Worm (Caenorhabditis elegans) whole organism, L4 larva: Measurements from ENCODE around the gene egg-3.
"Not testable (repeated sequence)": the region's sequence is repeated elsewhere in the genome, so short reads cannot be mapped to it uniquely, and the experiment has no call there.

Source experiments
- F44E2.7 ChIP-seq: fragments of 200-800 bp; sonication (Bioruptor generic); IDR thresholded peaks from 2 replicates; pipeline ENCODE4 v2.1.2; 2022; ENCODE audit warnings: missing genetic modification characterization, missing compliant biosample characterization
- Y5F2A.4 ChIP-seq: fragments of 200-800 bp; sonication (Bioruptor generic); optimal IDR thresholded peaks from 2 replicates; lab custom pipeline; 2018; ENCODE audit warnings: mild to moderate bottlenecking, missing genetic modification characterization, missing compliant biosample characterization
- attf-4 ChIP-seq: sonication (generic microtip); optimal IDR thresholded peaks from 3 replicates; lab custom pipeline; 2017; ENCODE audit warnings: missing biosample characterization, missing genetic modification characterization
- ceh-82 ChIP-seq: sonication (generic microtip); optimal IDR thresholded peaks from 2 replicates; lab custom pipeline; 2017; ENCODE audit warnings: missing biosample characterization, missing genetic modification characterization
- ctbp-1 ChIP-seq: fragments of 200-800 bp; sonication (Bioruptor generic); IDR thresholded peaks from 2 replicates; pipeline ENCODE4 v1.3.6; 2022; ENCODE audit warnings: missing genetic modification reagents, missing genetic modification characterization, missing compliant biosample characterization
- daf-16 ChIP-seq, 3 experiments: sonication (generic microtip); optimal IDR thresholded peaks; 2 replicates each; lab custom pipeline; 2016 to 2017; ENCODE audit warnings: missing genetic modification characterization in 3 of 3, missing genetic modification reagents in 3 of 3, mild to moderate bottlenecking in 2 of 3, missing compliant biosample characterization in 2 of 3, missing biosample characterization in 1 of 3, moderate library complexity in 1 of 3
- daf-19 ChIP-seq: fragments of 200-800 bp; sonication (Bioruptor generic); conservative IDR thresholded peaks from 2 replicates; pipeline ENCODE4 v1.3.6; 2022; ENCODE audit warnings: missing genetic modification characterization, missing compliant biosample characterization
- daf-8 ChIP-seq: fragments of 200-800 bp; sonication (Bioruptor generic); IDR thresholded peaks from 2 replicates; pipeline ENCODE4 v1.3.6; 2022; ENCODE audit warnings: missing genetic modification characterization, missing compliant biosample characterization
- dmd-6 ChIP-seq: fragments of 200-800 bp; sonication (Bioruptor generic); IDR thresholded peaks from 2 replicates; pipeline ENCODE4 v1.3.6; 2022; ENCODE audit warnings: missing genetic modification reagents, missing genetic modification characterization, missing compliant biosample characterization
- egl-43 ChIP-seq: fragments of 200-800 bp; sonication (Bioruptor generic); IDR thresholded peaks from 2 replicates; pipeline ENCODE4 v1.3.6; 2022; ENCODE audit warnings: missing genetic modification reagents, missing genetic modification characterization, missing compliant biosample characterization
- fkh-10 ChIP-seq: fragments of 150-350 bp; optimal IDR thresholded peaks from 2 replicates; lab custom pipeline; 2014; ENCODE audit warnings: missing biosample characterization, missing genetic modification reagents, missing genetic modification characterization
- fos-1 ChIP-seq: fragments of 150-350 bp; optimal IDR thresholded peaks from 2 replicates; lab custom pipeline; 2014; ENCODE audit warnings: missing biosample characterization, missing genetic modification characterization
- hif-1 ChIP-seq, 2 experiments: sonication (generic microtip); optimal IDR thresholded peaks; 2 replicates each; lab custom pipeline; 2016 to 2017; ENCODE audit warnings: missing compliant biosample characterization in 2 of 2, missing genetic modification characterization in 2 of 2, missing genetic modification reagents in 2 of 2, missing genotype in 2 of 2, mild to moderate bottlenecking in 1 of 2
- hlh-30 ChIP-seq: sonication (generic microtip); optimal IDR thresholded peaks from 2 replicates; lab custom pipeline; 2017; ENCODE audit warnings: antibody characterized with exemption, mild to moderate bottlenecking, missing genetic modification characterization, missing compliant biosample characterization; ENCODE audit not compliant: insufficient read depth
- hmg-1.1 ChIP-seq: fragments of 200-800 bp; sonication (Bioruptor generic); IDR thresholded peaks from 2 replicates; pipeline ENCODE4 v1.3.6; 2022; ENCODE audit warnings: missing genetic modification reagents, missing genetic modification characterization, missing compliant biosample characterization
- lin-13 ChIP-seq: fragments of 150-350 bp; optimal IDR thresholded peaks from 2 replicates; lab custom pipeline; 2014; ENCODE audit warnings: missing biosample characterization, missing genetic modification reagents, missing genetic modification characterization
- lin-15B ChIP-seq: fragments of 150-350 bp; sonication (generic microtip); optimal IDR thresholded peaks from 3 replicates; lab custom pipeline; 2014; ENCODE audit warnings: missing biosample characterization, missing genetic modification characterization
- lin-39 ChIP-seq: fragments of 150-350 bp; optimal IDR thresholded peaks from 2 replicates; lab custom pipeline; 2014; ENCODE audit warnings: missing biosample characterization, missing genetic modification reagents, missing genetic modification characterization
- lir-3 ChIP-seq: sonication (generic microtip); optimal IDR thresholded peaks from 2 replicates; lab custom pipeline; 2016; ENCODE audit warnings: mild to moderate bottlenecking, missing genetic modification characterization, missing compliant biosample characterization
- madf-9 ChIP-seq: fragments of 200-800 bp; sonication (Bioruptor generic); conservative IDR thresholded peaks from 2 replicates; pipeline ENCODE4 v1.3.6; 2022; ENCODE audit warnings: missing genetic modification reagents, missing genetic modification characterization, missing compliant biosample characterization
- mep-1 ChIP-seq: fragments of 150-350 bp; sonication (generic microtip); optimal IDR thresholded peaks from 3 replicates; lab custom pipeline; 2014; ENCODE audit warnings: missing biosample characterization, missing genetic modification characterization
- mes-2 ChIP-seq: sonication (generic microtip); optimal IDR thresholded peaks from 2 replicates; lab custom pipeline; 2016; ENCODE audit warnings: missing genotype, mild to moderate bottlenecking, missing genetic modification characterization, missing compliant biosample characterization; ENCODE audit not compliant: poor library complexity, severe bottlenecking
- nhr-111 ChIP-seq: fragments of 200-800 bp; sonication (Bioruptor generic); optimal IDR thresholded peaks from 2 replicates; lab custom pipeline; 2018; ENCODE audit warnings: mild to moderate bottlenecking, missing genetic modification characterization, missing compliant biosample characterization
- nhr-41 ChIP-seq: fragments of 200-800 bp; sonication (Bioruptor generic); IDR thresholded peaks from 2 replicates; pipeline ENCODE4 v1.3.6; 2022; ENCODE audit warnings: missing genetic modification reagents, missing genetic modification characterization, missing compliant biosample characterization
- nhr-42 ChIP-seq: fragments of 200-800 bp; sonication (Bioruptor generic); IDR thresholded peaks from 2 replicates; pipeline ENCODE4 v1.3.6; 2022; ENCODE audit warnings: missing genetic modification characterization, missing compliant biosample characterization
- nhr-48 ChIP-seq: sonication (generic microtip); optimal IDR thresholded peaks from 2 replicates; lab custom pipeline; 2016; ENCODE audit warnings: mild to moderate bottlenecking, missing genetic modification characterization, missing compliant biosample characterization
- nhr-6 ChIP-seq: fragments of 150-350 bp; optimal IDR thresholded peaks from 2 replicates; lab custom pipeline; 2014; ENCODE audit warnings: missing biosample characterization, missing genetic modification characterization
- php-3 ChIP-seq: fragments of 200-800 bp; sonication (Bioruptor generic); IDR thresholded peaks from 2 replicates; pipeline ENCODE4 v1.3.6; 2022; ENCODE audit warnings: missing genetic modification reagents, missing genetic modification characterization, missing compliant biosample characterization
- sdz-12 ChIP-seq: fragments of 200-800 bp; sonication (Bioruptor generic); optimal IDR thresholded peaks from 2 replicates; lab custom pipeline; 2018; ENCODE audit warnings: mild to moderate bottlenecking, missing genetic modification characterization, missing compliant biosample characterization
- skn-1 ChIP-seq: fragments of 150-350 bp; optimal IDR thresholded peaks from 2 replicates; lab custom pipeline; 2014; ENCODE audit warnings: missing biosample characterization, missing genetic modification characterization
- snpc-4 ChIP-seq: fragments of 150-350 bp; optimal IDR thresholded peaks from 2 replicates; lab custom pipeline; 2014; ENCODE audit warnings: missing biosample characterization, missing genetic modification characterization
- spr-1 ChIP-seq: sonication (generic microtip); optimal IDR thresholded peaks from 2 replicates; lab custom pipeline; 2016; ENCODE audit warnings: mild to moderate bottlenecking, missing genetic modification characterization, missing compliant biosample characterization
- tra-1 ChIP-seq: fragments of 200-800 bp; sonication (Bioruptor generic); IDR thresholded peaks from 2 replicates; pipeline ENCODE4 v1.3.6; 2022; ENCODE audit warnings: missing genetic modification reagents, missing genetic modification characterization, missing compliant biosample characterization
- unc-130 ChIP-seq: sonication (generic microtip); optimal IDR thresholded peaks from 2 replicates; lab custom pipeline; 2016; ENCODE audit warnings: missing genetic modification reagents, missing genetic modification characterization, missing compliant biosample characterization
- unc-62 ChIP-seq, 3 experiments: fragments of 150-350 bp in 1 of 3; sonication (generic microtip); optimal IDR thresholded peaks in 2 of 3; peaks in 1 of 3; 1 replicate in 1 of 3; 2 replicates in 2 of 3; lab custom pipeline; 2014 to 2017; ENCODE audit warnings: missing biosample characterization in 3 of 3, missing genetic modification characterization in 3 of 3, missing genetic modification reagents in 3 of 3, missing genotype in 1 of 3
- vab-7 ChIP-seq: fragments of 200-800 bp; sonication (Bioruptor generic); IDR thresholded peaks from 2 replicates; pipeline ENCODE4 v1.3.6; 2022; ENCODE audit warnings: missing genetic modification reagents, missing genetic modification characterization, missing compliant biosample characterization
- zip-11 ChIP-seq: fragments of 200-800 bp; sonication (Bioruptor generic); IDR thresholded peaks from 2 replicates; pipeline ENCODE4 v1.3.6; 2022; ENCODE audit warnings: missing genetic modification characterization, missing compliant biosample characterization

egg-3 gene

DNA sequence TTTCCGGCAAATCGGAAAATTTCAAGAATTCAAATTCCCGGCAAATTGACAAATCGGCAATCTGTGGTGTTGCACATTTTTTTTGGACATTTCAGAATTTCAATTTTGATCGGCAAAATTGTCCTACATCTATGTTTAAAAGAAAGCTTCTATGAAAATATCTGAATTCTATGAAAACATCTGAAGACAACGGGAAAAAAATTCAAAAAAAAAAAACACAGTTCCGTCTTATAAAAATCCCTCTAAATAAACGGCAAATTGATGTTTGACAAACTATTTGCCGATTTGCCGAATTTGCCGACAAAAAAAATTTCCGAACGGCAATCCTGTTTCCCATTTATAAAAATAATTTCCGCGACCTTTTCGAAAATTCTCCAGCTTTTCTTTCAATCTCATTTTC, 30.1 kb upstream of the egg-3 start, which contains the start of gene F44F4.15:
F44F4.15 (plus strand) TSS at position 301 of the 400 bp plus-strand sequence.
- no peak for TF ChIP-seq hmg-1.1 (GFP tag; lab: Robert Waterston, UW)

DNA sequence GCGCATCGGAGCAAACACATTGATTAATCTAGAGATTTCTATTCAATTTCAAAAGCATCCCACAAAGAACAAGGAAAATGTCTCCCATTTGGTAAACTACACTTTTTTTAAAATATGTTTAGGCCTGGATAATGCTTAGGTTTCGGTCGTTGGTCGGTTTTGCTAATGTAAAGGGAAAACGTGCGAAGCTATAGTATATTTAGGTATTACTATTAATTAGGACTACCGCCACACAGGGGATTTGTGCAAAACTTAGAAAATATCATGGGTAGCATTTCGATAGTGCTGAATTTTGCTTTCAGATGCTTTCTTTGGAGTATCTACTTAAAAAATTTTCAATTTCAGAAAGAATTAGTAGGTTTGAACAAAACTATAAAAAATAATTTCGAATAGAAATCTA, 28.8 kb upstream of the egg-3 start:
- TF ChIP-seq unc-62 (GFP tag; optimal IDR thresholded peaks at IDR 0.05 in 1 of 2; lab: Kevin White, UChicago) = peak in 1 of 2 experiments; percentile 96
- TF ChIP-seq unc-62 (tag; optimal IDR thresholded peaks at IDR 0.05; lab: Kevin White, UChicago) = no peak
- TF ChIP-seq mes-2 (tag; lab: Kevin White, UChicago) = no peak

DNA sequence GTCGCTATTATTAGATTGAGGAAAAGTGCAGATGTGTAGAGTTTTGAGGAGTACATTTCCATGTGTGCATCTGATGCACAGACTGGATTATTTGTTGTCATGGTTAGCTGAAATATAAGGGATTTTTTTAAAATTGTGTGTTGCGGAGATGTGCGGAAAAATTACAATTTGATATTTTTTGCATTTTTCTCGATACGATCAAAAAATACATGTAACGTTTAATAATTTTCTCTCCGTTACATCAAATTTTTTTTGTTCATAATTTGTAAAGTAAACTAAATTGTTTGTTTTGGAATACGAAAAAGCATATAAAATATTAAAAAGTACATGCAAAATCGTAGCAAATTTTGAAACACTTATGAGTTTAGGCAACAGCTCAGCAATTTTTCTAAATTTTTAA, 26.0 kb upstream of the egg-3 start, which contains the start of gene sra-11:
sra-11 (minus strand) TSS at position 101 of the 400 bp plus-strand sequence.
- TF ChIP-seq snpc-4 (tag; lab: Kevin White, UChicago) (no peak), lin-39 (no peak), daf-8 (GFP tag; lab: Robert Waterston, UW) (no peak), mep-1 (no peak), zip-11 (no peak)

DNA sequence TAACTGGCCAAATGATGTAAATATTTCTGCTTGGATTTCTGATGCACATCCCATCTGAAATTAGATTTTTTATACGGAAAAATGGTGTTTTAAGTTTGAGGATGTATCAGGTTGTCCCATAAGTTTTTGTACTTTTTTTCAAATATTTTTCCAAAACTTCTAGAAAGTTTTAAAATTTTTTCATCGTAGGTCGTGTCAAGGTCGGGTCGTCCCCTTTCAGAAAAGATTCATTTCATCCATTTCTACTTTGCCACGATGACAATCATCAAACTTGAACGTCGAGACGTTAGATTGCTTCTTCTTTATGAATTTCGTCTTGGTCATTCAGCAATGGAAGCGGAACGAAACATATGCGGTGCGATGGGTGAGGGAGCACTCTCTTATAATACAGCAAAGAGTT, 20.1 kb upstream of the egg-3 start, which contains the start of gene sra-12:
sra-12 (minus strand) TSS at position 101 of the 400 bp plus-strand sequence.
- TF ChIP-seq fkh-10; ceh-82 (tag; lab: Kevin White, UChicago); F44E2.7 (GFP tag; lab: Robert Waterston, UW): not testable (repeated sequence)

DNA sequence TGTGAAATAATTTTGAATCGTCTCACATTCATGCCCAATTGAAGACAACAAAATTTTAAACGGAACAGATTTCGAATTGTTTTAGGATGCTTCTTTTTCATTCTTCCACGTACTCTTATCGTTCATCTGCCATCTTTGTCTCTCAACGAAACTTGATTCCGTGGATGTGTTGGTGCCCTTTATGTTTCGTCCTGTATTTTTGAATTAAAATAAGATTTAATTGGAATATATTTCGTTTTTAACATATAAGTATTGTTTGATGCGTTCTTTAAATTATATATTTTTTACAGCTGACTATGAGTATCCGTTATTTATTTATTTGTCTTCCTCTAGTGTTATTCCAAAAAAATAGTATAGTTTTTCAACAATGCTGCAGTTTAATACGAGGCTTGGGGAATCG, 17.9 kb upstream of the egg-3 start, which contains the start of gene gly-1:
gly-1 (minus strand) TSS at position 101 of the 400 bp plus-strand sequence.
- TF ChIP-seq daf-19 (no peak), nhr-48 (tag; lab: Kevin White, UChicago) (no peak), lin-15B (no peak), nhr-111 (GFP tag; lab: Kevin White, UChicago) (no peak), fkh-10 (no peak), hmg-1.1 (GFP tag; lab: Robert Waterston, UW) (no peak), nhr-6 (tag; lab: Kevin White, UChicago) (no peak)

DNA sequence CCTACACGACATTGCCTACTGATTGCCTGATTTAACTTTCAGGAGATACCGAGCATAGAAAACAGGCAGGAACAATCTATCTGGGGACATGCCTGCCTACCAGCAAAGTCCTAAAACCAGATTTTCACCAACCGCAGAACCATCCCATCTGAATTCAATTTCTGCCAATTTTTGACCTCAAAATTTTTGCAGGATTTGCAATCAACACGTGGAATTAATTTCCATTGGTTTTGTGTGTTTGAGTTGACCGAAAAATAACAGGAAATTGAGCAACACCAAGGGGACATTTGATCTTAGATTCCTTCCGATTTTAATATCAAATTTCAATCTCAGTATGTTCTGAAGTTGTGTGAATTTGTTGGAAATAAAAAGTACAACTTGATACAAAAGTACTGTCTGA, 14.8 kb upstream of the egg-3 start:
- TF ChIP-seq attf-4 (tag; lab: Kevin White, UChicago) (no peak), skn-1 (tag; lab: Kevin White, UChicago) (no peak), nhr-41 (GFP tag; lab: Robert Waterston, UW) (no peak), lir-3 (tag; lab: Kevin White, UChicago) (no peak)

DNA sequence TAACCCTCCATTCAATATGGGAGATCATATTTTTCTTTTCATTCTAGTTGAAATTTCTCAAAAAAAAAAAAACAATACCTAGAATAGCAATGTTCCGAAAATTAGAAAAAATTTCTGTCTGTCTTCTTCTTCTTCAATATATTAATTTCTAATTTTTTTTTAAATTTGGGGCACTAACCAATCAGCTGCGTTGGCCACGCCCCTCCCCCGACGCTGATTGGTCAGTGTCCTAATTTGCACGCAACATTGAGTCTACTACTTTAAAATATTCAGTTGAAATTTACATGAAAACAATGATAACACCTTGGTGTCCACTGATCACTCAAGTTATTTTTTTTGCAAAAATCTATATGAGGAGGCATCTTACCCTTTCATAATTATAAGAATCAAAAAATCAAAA, 11.7 kb upstream of the egg-3 start:
- TF ChIP-seq spr-1 (tag; lab: Kevin White, UChicago) (no peak), sdz-12 (no peak), hlh-30 (no peak), lin-13 (GFP tag; lab: Kevin White, UChicago) (no peak), dmd-6 (GFP tag; lab: Robert Waterston, UW) (no peak), egl-43 (no peak), unc-130 (GFP tag; lab: Kevin White, UChicago) (no peak), php-3 (GFP tag; lab: Robert Waterston, UW) (no peak), daf-16 (GFP tag; optimal IDR thresholded peaks at IDR 0.05; lab: Kevin White, UChicago) (no peak), daf-16 (tag; optimal IDR thresholded peaks at IDR 0.05; lab: Kevin White, UChicago) (no peak), ctbp-1 (GFP tag; lab: Robert Waterston, UW) (no peak), madf-9 (GFP tag; lab: Robert Waterston, UW) (no peak), nhr-42 (GFP tag; lab: Robert Waterston, UW) (no peak), fos-1 (tag; lab: Kevin White, UChicago) (no peak), tra-1 (GFP tag; lab: Robert Waterston, UW) (no peak), hif-1 (tag; optimal IDR thresholded peaks at IDR 0.05; lab: Kevin White, UChicago) (no peak), vab-7 (GFP tag; lab: Robert Waterston, UW) (no peak), Y5F2A.4 (no peak)
